Worm (Caenorhabditis elegans) whole organism, young adult: ENCODE results near the gene C07B5.6.

Experiments used
- B0261.1 ChIP-seq: sonication (generic microtip); optimal IDR thresholded peaks from 2 replicates; lab custom pipeline; 2016; ENCODE audit warnings: mild to moderate bottlenecking, missing genetic modification characterization, moderate library complexity, missing compliant biosample characterization
- F49E8.2 ChIP-seq: sonication (generic microtip); optimal IDR thresholded peaks from 3 replicates; lab custom pipeline; 2017; ENCODE audit warnings: missing genetic modification characterization, mild to moderate bottlenecking, missing compliant biosample characterization, antibody characterized with exemption, moderate library complexity; ENCODE audit not compliant: insufficient read depth
- K11D2.4 ChIP-seq: fragments of 200-800 bp; sonication (Bioruptor generic); IDR thresholded peaks from 2 replicates; pipeline ENCODE4 v1.3.6; 2022; ENCODE audit warnings: missing genetic modification reagents, missing genetic modification characterization, missing compliant biosample characterization
- chd-7 ChIP-seq: sonication (generic microtip); optimal IDR thresholded peaks from 2 replicates; lab custom pipeline; 2016; ENCODE audit warnings: mild to moderate bottlenecking, missing genetic modification characterization, moderate library complexity, missing compliant biosample characterization
- egrh-3 ChIP-seq: fragments of 200-800 bp; sonication (Bioruptor generic); IDR thresholded peaks from 2 replicates; pipeline ENCODE4 v1.3.6; 2022; ENCODE audit warnings: missing genetic modification reagents, missing genetic modification characterization, missing compliant biosample characterization
- hsf-1 ChIP-seq: fragments of 200-800 bp; sonication (Bioruptor generic); IDR thresholded peaks from 2 replicates; pipeline ENCODE4 v1.3.6; 2022; ENCODE audit warnings: missing genetic modification reagents, missing genetic modification characterization, missing compliant biosample characterization
- lir-1 ChIP-seq: fragments of 200-800 bp; sonication (Bioruptor generic); conservative IDR thresholded peaks from 2 replicates; pipeline ENCODE4 v1.3.6; 2022; ENCODE audit warnings: missing genetic modification reagents, missing genetic modification characterization, missing compliant biosample characterization
- unc-62 ChIP-seq: fragments of 150-350 bp; optimal IDR thresholded peaks from 2 replicates; lab custom pipeline; 2014; ENCODE audit warnings: missing biosample characterization, missing genetic modification reagents, missing genetic modification characterization
- ztf-26 ChIP-seq: sonication (generic microtip); optimal IDR thresholded peaks from 2 replicates; lab custom pipeline; 2017; ENCODE audit warnings: missing genetic modification characterization, missing compliant biosample characterization

DNA sequence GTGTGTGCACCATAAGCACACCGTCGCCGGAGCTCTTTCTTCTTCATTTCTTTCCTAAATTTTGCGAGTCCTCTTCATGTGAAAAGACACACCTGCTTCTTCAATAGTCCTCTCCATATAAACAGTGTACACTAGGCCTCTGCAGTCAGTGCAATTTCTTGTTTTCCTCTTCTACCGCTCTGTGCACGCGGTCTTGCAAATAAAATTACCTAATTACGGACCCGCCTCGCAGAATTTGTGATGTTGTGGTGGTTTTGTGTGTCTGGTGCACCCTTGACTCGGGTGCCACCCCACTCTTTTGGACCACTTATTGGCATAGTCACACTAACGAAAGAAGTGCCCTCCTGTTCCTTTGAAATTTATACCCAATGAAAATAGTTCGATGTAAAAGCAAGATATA is 8.9 kb upstream of the C07B5.6 start:
- TF ChIP-seq B0261.1 (tag; lab: Kevin White, UChicago) (no peak), ztf-26 (tag; lab: Kevin White, UChicago) (no peak), lir-1 (GFP tag; lab: Robert Waterston, UW) (no peak), egrh-3 (no peak), chd-7 (tag; lab: Kevin White, UChicago) (no peak), unc-62 (no peak), hsf-1 (GFP tag; lab: Robert Waterston, UW) (no peak), K11D2.4 (GFP tag; lab: Robert Waterston, UW) (no peak), F49E8.2 (tag; lab: Kevin White, UChicago) (no peak)
